Worm (Caenorhabditis elegans): ENCODE measurements around the gene R02D5.9.

DNA sequence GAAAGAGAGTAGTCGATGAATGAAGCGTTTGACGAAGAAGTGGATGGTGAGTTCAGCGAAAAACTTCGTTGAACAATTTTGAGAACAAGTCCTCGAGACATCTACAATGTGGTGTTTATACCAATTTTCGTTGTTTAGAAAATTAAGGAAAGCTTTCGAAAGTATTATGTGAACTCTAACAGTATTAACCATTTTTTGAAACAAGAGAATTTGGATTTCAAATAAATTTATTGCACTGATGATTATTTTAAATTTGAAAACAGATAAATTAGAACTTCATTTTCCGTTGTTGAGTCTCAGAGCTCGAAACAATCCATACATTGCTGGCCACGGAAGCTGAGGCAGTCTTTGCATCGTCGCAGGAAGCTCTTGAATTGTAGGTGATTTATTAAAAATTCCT is 11.6 kb upstream of the R02D5.9 start, which contains the start of gene C53A5.16:
- TF ChIP-seq him-1 (tag; optimal IDR thresholded peaks at IDR 0.05) (no peak), W03F9.2 (tag; optimal IDR thresholded peaks at IDR 0.05) (no peak)
